Worm (Caenorhabditis elegans) whole organism, young adult: ENCODE measurements around the gene F13E6.1.

ENCODE experiments used
- B0035.1 ChIP-seq: sonication (generic microtip); optimal IDR thresholded peaks from 2 replicates; lab custom pipeline; 2016; ENCODE audit warnings: missing genetic modification characterization, mild to moderate bottlenecking, missing compliant biosample characterization, missing genotype, missing genetic modification reagents
- C06A6.2 ChIP-seq: fragments of 200-800 bp; sonication (Bioruptor generic); conservative IDR thresholded peaks from 2 replicates; pipeline ENCODE4 v1.3.6; 2022; ENCODE audit warnings: missing genetic modification characterization, missing compliant biosample characterization
- C17E4.6 ChIP-seq: fragments of 200-800 bp; sonication (Bioruptor generic); IDR thresholded peaks from 2 replicates; pipeline ENCODE4 v1.3.6; 2022; ENCODE audit warnings: missing genetic modification reagents, missing genetic modification characterization, missing compliant biosample characterization
- D2030.7 ChIP-seq: fragments of 200-800 bp; sonication (Bioruptor generic); IDR thresholded peaks from 2 replicates; pipeline ENCODE4 v1.3.6; 2022; ENCODE audit warnings: missing genetic modification reagents, missing genetic modification characterization, missing compliant biosample characterization
- F10E7.11 ChIP-seq: sonication (generic microtip); optimal IDR thresholded peaks from 2 replicates; lab custom pipeline; 2017; ENCODE audit warnings: mild to moderate bottlenecking, missing genetic modification characterization, moderate library complexity, missing compliant biosample characterization
- F23B12.7 ChIP-seq: sonication (generic microtip); optimal IDR thresholded peaks from 2 replicates; lab custom pipeline; 2017; ENCODE audit warnings: missing genetic modification characterization, mild to moderate bottlenecking, missing compliant biosample characterization, antibody characterized with exemption, moderate library complexity; ENCODE audit not compliant: insufficient read depth
- F37B4.10 ChIP-seq: fragments of 200-800 bp; sonication (Bioruptor generic); IDR thresholded peaks from 2 replicates; pipeline ENCODE4 v1.3.6; 2022; ENCODE audit warnings: missing genetic modification characterization, missing compliant biosample characterization
- F57C9.4 ChIP-seq: sonication (generic microtip); optimal IDR thresholded peaks from 2 replicates; lab custom pipeline; 2017; ENCODE audit warnings: mild to moderate bottlenecking, missing genetic modification characterization, missing compliant biosample characterization
- K12H6.12 ChIP-seq: fragments of 200-800 bp; sonication (Bioruptor generic); optimal IDR thresholded peaks from 2 replicates; lab custom pipeline; 2018; ENCODE audit warnings: mild to moderate bottlenecking, missing genetic modification characterization, missing compliant biosample characterization
- Y56A3A.18 ChIP-seq: fragments of 200-800 bp; sonication (Bioruptor generic); IDR thresholded peaks from 2 replicates; pipeline ENCODE4 v1.3.6; 2022; ENCODE audit warnings: missing genetic modification reagents, missing genetic modification characterization, missing compliant biosample characterization
- Y95B8A.8 ChIP-seq: fragments of 200-800 bp; sonication (Bioruptor generic); IDR thresholded peaks from 2 replicates; pipeline ENCODE4 v1.3.6; 2022; ENCODE audit warnings: missing genetic modification reagents, missing genetic modification characterization, missing compliant biosample characterization
- ama-1 ChIP-seq, 3 experiments: fragments of 150-350 bp in 1 of 3; sonication (generic microtip) in 2 of 3; optimal IDR thresholded peaks; 2 replicates each; lab custom pipeline; 2014 to 2018; ENCODE audit warnings: missing biosample characterization in 2 of 3, missing genetic modification characterization in 2 of 3, missing genetic modification reagents in 2 of 3
- aptf-3 ChIP-seq: fragments of 200-800 bp; sonication (Bioruptor generic); IDR thresholded peaks from 2 replicates; pipeline ENCODE4 v1.3.6; 2022; ENCODE audit warnings: missing genetic modification characterization, missing compliant biosample characterization
- athp-1 ChIP-seq: sonication (generic microtip); optimal IDR thresholded peaks from 2 replicates; lab custom pipeline; 2017; ENCODE audit warnings: mild to moderate bottlenecking, missing genetic modification characterization, missing compliant biosample characterization
- attf-5 ChIP-seq: fragments of 200-800 bp; sonication (Bioruptor generic); optimal IDR thresholded peaks from 2 replicates; lab custom pipeline; 2018; ENCODE audit warnings: mild to moderate bottlenecking, missing genetic modification characterization, missing compliant biosample characterization
- attf-6 ChIP-seq: fragments of 200-800 bp; sonication (Bioruptor generic); IDR thresholded peaks from 2 replicates; pipeline ENCODE4 v1.3.6; 2022; ENCODE audit warnings: missing genetic modification reagents, missing genetic modification characterization, missing compliant biosample characterization
- bed-1 ChIP-seq: fragments of 200-800 bp; sonication (Bioruptor generic); IDR thresholded peaks from 2 replicates; pipeline ENCODE4 v1.3.6; 2022; ENCODE audit warnings: missing genetic modification reagents, missing genetic modification characterization, missing compliant biosample characterization
- cebp-1 ChIP-seq, 2 experiments: fragments of 200-800 bp in 1 of 2; sonication (Bioruptor generic) in 1 of 2; sonication (generic microtip) in 1 of 2; IDR thresholded peaks in 1 of 2; optimal IDR thresholded peaks in 1 of 2; 2 replicates each; pipeline versions ENCODE4 v1.3.6 to Lab custom; 2017 to 2022; ENCODE audit warnings: missing compliant biosample characterization in 2 of 2, missing genetic modification characterization in 2 of 2, mild to moderate bottlenecking in 1 of 2, missing genetic modification reagents in 1 of 2, moderate library complexity in 1 of 2
- cebp-2 ChIP-seq: fragments of 200-800 bp; sonication (Bioruptor generic); IDR thresholded peaks from 2 replicates; pipeline ENCODE4 v1.3.6; 2022; ENCODE audit warnings: missing genetic modification characterization, missing compliant biosample characterization
- ceh-27 ChIP-seq: fragments of 200-800 bp; sonication (Bioruptor generic); optimal IDR thresholded peaks from 2 replicates; lab custom pipeline; 2018; ENCODE audit warnings: mild to moderate bottlenecking, missing genetic modification characterization, moderate library complexity, missing compliant biosample characterization
- ceh-58 ChIP-seq: fragments of 200-800 bp; sonication (Bioruptor generic); IDR thresholded peaks from 2 replicates; pipeline ENCODE4 v1.3.6; 2022; ENCODE audit warnings: missing genetic modification characterization, missing compliant biosample characterization
- chd-7 ChIP-seq: sonication (generic microtip); optimal IDR thresholded peaks from 2 replicates; lab custom pipeline; 2016; ENCODE audit warnings: mild to moderate bottlenecking, missing genetic modification characterization, moderate library complexity, missing compliant biosample characterization
- die-1 ChIP-seq: sonication (generic microtip); optimal IDR thresholded peaks from 2 replicates; lab custom pipeline; 2016; ENCODE audit warnings: missing genotype, mild to moderate bottlenecking, missing genetic modification characterization, missing compliant biosample characterization
- dox-1 ChIP-seq: fragments of 200-800 bp; sonication (Bioruptor generic); IDR thresholded peaks from 2 replicates; pipeline ENCODE4 v1.3.6; 2022; ENCODE audit warnings: missing genetic modification reagents, missing genetic modification characterization, missing compliant biosample characterization
- dpff-1 ChIP-seq: sonication (generic microtip); optimal IDR thresholded peaks from 2 replicates; lab custom pipeline; 2017; ENCODE audit warnings: mild to moderate bottlenecking, missing genetic modification characterization, missing compliant biosample characterization
- egl-18 ChIP-seq: fragments of 200-800 bp; sonication (Bioruptor generic); IDR thresholded peaks from 2 replicates; pipeline ENCODE4 v1.3.6; 2022; ENCODE audit warnings: missing genetic modification reagents, missing genetic modification characterization, missing compliant biosample characterization
- egl-44 ChIP-seq: fragments of 200-800 bp; sonication (Bioruptor generic); IDR thresholded peaks from 2 replicates; pipeline ENCODE4 v1.3.6; 2022; ENCODE audit warnings: missing genetic modification reagents, missing genetic modification characterization, missing compliant biosample characterization
- ekl-4 ChIP-seq: fragments of 200-800 bp; sonication (Bioruptor generic); IDR thresholded peaks from 2 replicates; pipeline ENCODE4 v1.3.6; 2022; ENCODE audit warnings: missing genetic modification reagents, missing genetic modification characterization, missing compliant biosample characterization
- hlh-12 ChIP-seq: sonication (generic microtip); optimal IDR thresholded peaks from 2 replicates; lab custom pipeline; 2016; ENCODE audit warnings: missing genetic modification characterization, missing compliant biosample characterization
- hmg-1.2 ChIP-seq: fragments of 200-800 bp; sonication (Bioruptor generic); IDR thresholded peaks from 2 replicates; pipeline ENCODE4 v1.3.6; 2022; ENCODE audit warnings: missing genetic modification reagents, missing genetic modification characterization, missing compliant biosample characterization
- lin-35 ChIP-seq, 3 experiments: fragments of 150-350 bp in 2 of 3; sonication (generic microtip) in 1 of 3; optimal IDR thresholded peaks; 2 replicates each; lab custom pipeline; 2014 to 2018; ENCODE audit warnings: missing biosample characterization in 3 of 3, missing genetic modification characterization in 3 of 3, missing genetic modification reagents in 3 of 3
- mel-28 ChIP-seq: sonication (generic microtip); optimal IDR thresholded peaks from 2 replicates; lab custom pipeline; 2016; ENCODE audit warnings: borderline replicate concordance, mild to moderate bottlenecking, missing genetic modification characterization, missing compliant biosample characterization
- nhr-80 ChIP-seq: sonication (generic microtip); optimal IDR thresholded peaks from 2 replicates; lab custom pipeline; 2016; ENCODE audit warnings: missing genetic modification characterization, missing compliant biosample characterization
- nhr-90 ChIP-seq: sonication (generic microtip); optimal IDR thresholded peaks from 2 replicates; lab custom pipeline; 2016; ENCODE audit warnings: missing genotype, mild to moderate bottlenecking, missing genetic modification characterization, missing compliant biosample characterization
- rcor-1 ChIP-seq: fragments of 200-800 bp; sonication (Bioruptor generic); IDR thresholded peaks from 2 replicates; pipeline ENCODE4 v1.3.6; 2022; ENCODE audit warnings: missing genetic modification reagents, missing genetic modification characterization, missing compliant biosample characterization
- rec-8 ChIP-seq, 2 experiments: sonication (generic microtip); optimal IDR thresholded peaks; 2 replicates each; lab custom pipeline; 2016; ENCODE audit warnings: mild to moderate bottlenecking in 2 of 2, missing genetic modification characterization in 2 of 2, missing genetic modification reagents in 2 of 2, missing genotype in 2 of 2, missing biosample characterization in 1 of 2, missing compliant biosample characterization in 1 of 2, moderate library complexity in 1 of 2
- rpc-1 ChIP-seq, 2 experiments: fragments of 150-350 bp in 1 of 2; sonication (generic microtip) in 1 of 2; optimal IDR thresholded peaks; 2 replicates each; lab custom pipeline; 2014 to 2018; ENCODE audit warnings: missing biosample characterization in 1 of 2, missing genetic modification characterization in 1 of 2, missing genetic modification reagents in 1 of 2, missing genotype in 1 of 2
- sea-2 ChIP-seq: fragments of 200-800 bp; sonication (Bioruptor generic); IDR thresholded peaks from 2 replicates; pipeline ENCODE4 v1.3.6; 2022; ENCODE audit warnings: missing genetic modification characterization, missing compliant biosample characterization
- tbx-9 ChIP-seq: sonication (generic microtip); optimal IDR thresholded peaks from 2 replicates; lab custom pipeline; 2016; ENCODE audit warnings: borderline replicate concordance, missing genetic modification characterization, inconsistent platforms, missing compliant biosample characterization
- unc-62 ChIP-seq: fragments of 150-350 bp; optimal IDR thresholded peaks from 2 replicates; lab custom pipeline; 2014; ENCODE audit warnings: missing biosample characterization, missing genetic modification reagents, missing genetic modification characterization
- xnd-1 ChIP-seq: sonication (generic microtip); optimal IDR thresholded peaks from 2 replicates; lab custom pipeline; 2016; ENCODE audit warnings: missing genotype, missing genetic modification reagents, missing genetic modification characterization, missing compliant biosample characterization
- ztf-18 ChIP-seq: sonication (generic microtip); optimal IDR thresholded peaks from 2 replicates; lab custom pipeline; 2016; ENCODE audit warnings: missing genotype, mild to moderate bottlenecking, missing genetic modification characterization, missing compliant biosample characterization
- ztf-26 ChIP-seq: sonication (generic microtip); optimal IDR thresholded peaks from 2 replicates; lab custom pipeline; 2017; ENCODE audit warnings: missing genetic modification characterization, missing compliant biosample characterization

Gene F13E6.1

ce11 chrX:10684533-10684932 lies 7.6 kb upstream of the F13E6.1 start (continued):
- TF ChIP-seq ekl-4 (GFP tag; lab: Robert Waterston, UW), result no peak
- no peak for TF ChIP-seq B0035.1
- no peak for TF ChIP-seq hlh-12 (tag; lab: Kevin White, UChicago)
- no peak for TF ChIP-seq mel-28 (tag; lab: Kevin White, UChicago)
- no peak for TF ChIP-seq cebp-1 (GFP tag; IDR thresholded peaks at IDR 0.05; lab: Robert Waterston, UW)
- TF ChIP-seq cebp-1 (tag; optimal IDR thresholded peaks at IDR 0.05; lab: Kevin White, UChicago), result peak; percentile 50
- TF ChIP-seq ztf-18 (tag; lab: Kevin White, UChicago), result no peak
- peak; percentile 4 for TF ChIP-seq K12H6.12 (tag; lab: Kevin White, UChicago)
- TF ChIP-seq ceh-27, result peak; percentile 2
- TF ChIP-seq nhr-90 (tag; lab: Kevin White, UChicago), result no peak
- TF ChIP-seq egl-44 (GFP tag; lab: Robert Waterston, UW), result no peak
- TF ChIP-seq tbx-9 (tag; lab: Kevin White, UChicago), result no peak
- no peak for TF ChIP-seq hmg-1.2
- TF ChIP-seq F57C9.4 (tag; lab: Kevin White, UChicago), result no peak
- no peak for TF ChIP-seq aptf-3 (GFP tag; lab: Robert Waterston, UW)
- TF ChIP-seq chd-7 (tag; lab: Kevin White, UChicago), result no peak
- no peak for TF ChIP-seq egl-18 (GFP tag; lab: Robert Waterston, UW)
- TF ChIP-seq sea-2, result no peak
- TF ChIP-seq rpc-1 (optimal IDR thresholded peaks at IDR 0.05; lab: Kevin White, UChicago), result no peak
- TF ChIP-seq rpc-1 (tag; optimal IDR thresholded peaks at IDR 0.05; lab: Kevin White, UChicago), result no peak
- TF ChIP-seq die-1 (tag; lab: Kevin White, UChicago), result no peak
- TF ChIP-seq ceh-58 (GFP tag; lab: Robert Waterston, UW), result no peak
- TF ChIP-seq attf-5, result peak; percentile 57
- no peak for TF ChIP-seq bed-1
- TF ChIP-seq F10E7.11 (tag; lab: Kevin White, UChicago), result no peak
- TF ChIP-seq attf-6, result no peak
- TF ChIP-seq dox-1 (GFP tag; lab: Robert Waterston, UW), result 0 out of 2 replicates have a peak, but pooled peaks have one; percentile 41
- no peak for TF ChIP-seq lin-35 (GFP tag; optimal IDR thresholded peaks at IDR 0.05; lab: Kevin White, UChicago)
- no peak for TF ChIP-seq D2030.7 (GFP tag; lab: Robert Waterston, UW)
- TF ChIP-seq unc-62 (GFP tag; lab: Kevin White, UChicago), result no peak
- TF ChIP-seq F37B4.10 (GFP tag; lab: Robert Waterston, UW), result no peak
- no peak for TF ChIP-seq Y95B8A.8
- no peak for TF ChIP-seq dpff-1 (tag; lab: Kevin White, UChicago)
- no peak for TF ChIP-seq xnd-1 (tag; lab: Kevin White, UChicago)
- no peak for TF ChIP-seq athp-1
- TF ChIP-seq cebp-2 (GFP tag; lab: Robert Waterston, UW), result no peak
- no peak for TF ChIP-seq C06A6.2 (GFP tag; lab: Robert Waterston, UW)
- peak; percentile 31 for TF ChIP-seq ztf-26 (tag; lab: Kevin White, UChicago)
- TF ChIP-seq rec-8 (tag; optimal IDR thresholded peaks at IDR 0.05; lab: Kevin White, UChicago), result no peak
- peak; percentile 77 for TF ChIP-seq nhr-80 (tag; lab: Kevin White, UChicago)
- TF ChIP-seq F23B12.7 (tag; lab: Kevin White, UChicago), result peak; percentile 43
- TF ChIP-seq rcor-1 (GFP tag; lab: Robert Waterston, UW), result no peak
- no peak for TF ChIP-seq ama-1 (optimal IDR thresholded peaks at IDR 0.05; lab: Kevin White, UChicago)
- no peak for TF ChIP-seq ama-1 (GFP tag; optimal IDR thresholded peaks at IDR 0.05; lab: Kevin White, UChicago)
- no peak for TF ChIP-seq C17E4.6 (GFP tag; lab: Robert Waterston, UW)
- TF ChIP-seq Y56A3A.18 (GFP tag; lab: Robert Waterston, UW), result no peak
